Fruit fly (Drosophila melanogaster): ENCODE results near the gene IP3K2.

Gene IP3K2

dm6 chrX:13370826-13371703, 67.6 kb downstream of the IP3K2 start (continued):
- TF ChIP-seq CG13287 (GFP tag; IDR thresholded peaks at IDR 0.05; ENCODE audit: partially characterized antibody) (peak; percentile 76), z (GFP tag; IDR thresholded peaks at IDR 0.05) (no peak), CG7271 (tag; optimal IDR thresholded peaks at IDR 0.05) (no peak), CG13624 (GFP tag; optimal IDR thresholded peaks at IDR 0.05) (peak; percentile 40), nmo (GFP tag; optimal IDR thresholded peaks at IDR 0.05) (peak; percentile 15), E2f2 (GFP tag; IDR thresholded peaks at IDR 0.05) (peak; percentile 86), PHDP (tag; optimal IDR thresholded peaks at IDR 0.05) (no peak), NFAT (GFP tag; IDR thresholded peaks at IDR 0.05) (no peak), crp (GFP tag; optimal IDR thresholded peaks at IDR 0.05) (peak in 1 of 2 experiments; percentile 3), grau (tag; optimal IDR thresholded peaks at IDR 0.05) (peak; percentile 13), CG10209 (GFP tag; optimal IDR thresholded peaks at IDR 0.05) (no peak), CG14710 (tag; optimal IDR thresholded peaks at IDR 0.05) (no peak), MBD-R2 (GFP tag; IDR thresholded peaks at IDR 0.05) (peak; percentile 59), CG18764 (GFP tag; optimal IDR thresholded peaks at IDR 0.05) (no peak), CG16815 (GFP tag; optimal IDR thresholded peaks at IDR 0.05) (no peak), CG6791 (GFP tag; IDR thresholded peaks at IDR 0.05; ENCODE audit: partially characterized antibody) (peak; percentile 70), klu (GFP tag; IDR thresholded peaks at IDR 0.05) (no peak), CG8290 (GFP tag; optimal IDR thresholded peaks at IDR 0.05) (no peak), CG8290 (tag; optimal IDR thresholded peaks at IDR 0.05) (peak in 1 of 2 experiments; percentile 50), Med (GFP tag) (peak; percentile 90), CG1603 (tag; optimal IDR thresholded peaks at IDR 0.05) (peak; percentile 31), chm (GFP tag; IDR thresholded peaks at IDR 0.05) (no peak), hbn (GFP tag; IDR thresholded peaks at IDR 0.05; ENCODE audit: partially characterized antibody) (0 out of 2 replicates have a peak, but pooled peaks have one; percentile 38), CG14860 (GFP tag; IDR thresholded peaks at IDR 0.05; ENCODE audit: partially characterized antibody) (peak; percentile 55), Rfx (GFP tag; IDR thresholded peaks at IDR 0.05) (peak; percentile 60), so (GFP tag; IDR thresholded peaks at IDR 0.05) (0 out of 3 replicates have a peak, but pooled peaks have one; percentile 49), unpg (GFP tag; optimal IDR thresholded peaks at IDR 0.05) (peak; percentile 4), sob (GFP tag; IDR thresholded peaks at IDR 0.05) (peak; percentile 28; the same call in 1 of the 2 replicates), CG18262 (tag; optimal IDR thresholded peaks at IDR 0.05) (no peak), Deaf1 (tag; optimal IDR thresholded peaks at IDR 0.05) (no peak), Dll (GFP tag; IDR thresholded peaks at IDR 0.05; ENCODE audit: partially characterized antibody) (peak; percentile 66; the same call in 3 of the 4 replicates), trem (tag; optimal IDR thresholded peaks at IDR 0.05) (no peak), CG2120 (GFP tag; optimal IDR thresholded peaks at IDR 0.05) (peak; percentile 58), lilli (GFP tag; optimal IDR thresholded peaks at IDR 0.05) (peak; percentile 22), Nf-YC (tag; optimal IDR thresholded peaks at IDR 0.05) (peak; percentile 79), CG4404 (GFP tag; IDR thresholded peaks at IDR 0.05) (no peak), fd3F (GFP tag; optimal IDR thresholded peaks at IDR 0.05) (no peak), Doc3 (GFP tag; IDR thresholded peaks at IDR 0.05; ENCODE audit: partially characterized antibody) (peak; percentile 54; the same call in 2 of the 3 replicates), Blimp-1 (GFP tag; optimal IDR thresholded peaks at IDR 0.05) (peak; percentile 72), tap (tag; optimal IDR thresholded peaks at IDR 0.05) (no peak), peb (GFP tag; IDR thresholded peaks at IDR 0.05) (no peak), insv (GFP tag; optimal IDR thresholded peaks at IDR 0.05) (peak in 1 of 2 experiments; percentile 61), BEAF-32 (GFP tag; optimal IDR thresholded peaks at IDR 0.05) (peak; percentile 71), pita (GFP tag; optimal IDR thresholded peaks at IDR 0.05) (no peak), cwo (GFP tag; optimal IDR thresholded peaks at IDR 0.05) (no peak), CG11456 (GFP tag; IDR thresholded peaks at IDR 0.05) (peak; percentile 56; the same call in 1 of the 3 replicates), NfI (GFP tag; optimal IDR thresholded peaks at IDR 0.05) (no peak)

All from whole organism, embryonic.